Worm (Caenorhabditis elegans) whole organism, L1 larva: Measurements from ENCODE around the gene nhr-27.

Source experiments
- blmp-1 ChIP-seq: fragments of 150-350 bp; optimal IDR thresholded peaks from 2 replicates; lab custom pipeline; 2014; ENCODE audit warnings: missing biosample characterization, missing genetic modification characterization
- ceh-90 ChIP-seq: sonication (generic microtip); optimal IDR thresholded peaks from 2 replicates; lab custom pipeline; 2016; ENCODE audit warnings: missing genetic modification characterization, missing compliant biosample characterization

Gene nhr-27

DNA sequence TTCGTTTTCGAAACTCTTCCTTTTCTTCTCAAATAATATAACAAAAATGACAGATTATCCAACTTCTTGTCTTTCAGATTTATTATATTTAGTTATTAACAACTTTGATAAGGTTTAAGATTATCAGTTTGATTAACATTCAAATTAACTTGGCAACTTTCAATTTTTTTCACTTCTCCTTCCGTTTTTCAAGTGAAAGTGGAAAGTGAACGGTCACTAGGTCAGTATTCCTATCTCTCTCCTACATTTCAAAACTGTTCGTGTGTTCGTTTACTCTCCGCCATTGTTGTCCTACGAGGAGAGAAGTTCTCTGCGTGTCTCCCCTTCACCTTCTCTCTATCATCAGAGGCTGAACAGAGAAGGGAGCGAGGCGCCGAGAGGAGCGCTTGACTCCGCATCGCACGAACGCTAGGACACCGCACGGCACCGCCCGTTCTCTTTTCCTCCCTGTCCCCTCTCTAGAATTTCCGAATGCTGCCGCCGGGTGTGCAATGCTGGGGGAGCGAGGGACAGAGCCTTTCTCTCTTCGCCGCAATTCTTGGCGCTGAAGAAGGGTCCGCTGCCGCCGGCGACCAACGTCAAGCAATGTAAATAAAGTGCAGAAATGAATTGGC, 151.6 kb downstream of the nhr-27 start:
- TF ChIP-seq blmp-1 (tag; lab: Kevin White, UChicago) (peak; percentile 41), ceh-90 (tag; lab: Kevin White, UChicago) (no peak)
